Worm (Caenorhabditis elegans) whole organism, L3 larva: ENCODE measurements around the gene str-99.
A peak's percentile ranks its signal among the peaks of the same experiment; 100 is the strongest.

ENCODE experiments used
- R02D3.7 ChIP-seq: fragments of 150-350 bp; optimal IDR thresholded peaks from 2 replicates; lab custom pipeline; 2014; ENCODE audit warnings: missing biosample characterization, missing genetic modification characterization
- ZK546.5 ChIP-seq: sonication (generic microtip); optimal IDR thresholded peaks from 2 replicates; lab custom pipeline; 2017; ENCODE audit warnings: missing biosample characterization, missing genetic modification characterization
- aly-2 ChIP-seq: fragments of 150-350 bp; optimal IDR thresholded peaks from 2 replicates; lab custom pipeline; 2014; ENCODE audit warnings: missing biosample characterization, missing genetic modification characterization
- ceh-28 ChIP-seq: fragments of 150-350 bp; optimal IDR thresholded peaks from 2 replicates; lab custom pipeline; 2014; ENCODE audit warnings: missing biosample characterization, missing genetic modification reagents, missing genetic modification characterization
- ceh-82 ChIP-seq: fragments of 150-350 bp; optimal IDR thresholded peaks from 2 replicates; lab custom pipeline; 2014; ENCODE audit warnings: missing biosample characterization, missing genetic modification characterization
- ceh-9 ChIP-seq: sonication (generic microtip); optimal IDR thresholded peaks from 2 replicates; lab custom pipeline; 2018; ENCODE audit warnings: missing biosample characterization, missing genetic modification characterization
- egl-27 ChIP-seq: sonication (generic microtip); optimal IDR thresholded peaks from 4 replicates; lab custom pipeline; 2017; ENCODE audit warnings: missing biosample characterization, missing genetic modification reagents, missing genetic modification characterization
- egl-5 ChIP-seq: fragments of 150-350 bp; optimal IDR thresholded peaks from 2 replicates; lab custom pipeline; 2017; ENCODE audit warnings: missing biosample characterization, missing genetic modification reagents, missing genetic modification characterization, inconsistent platforms
- elt-1 ChIP-seq: fragments of 150-350 bp; optimal IDR thresholded peaks from 2 replicates; lab custom pipeline; 2014; ENCODE audit warnings: missing biosample characterization, missing genetic modification characterization
- elt-2 ChIP-seq: sonication (generic microtip); optimal IDR thresholded peaks from 2 replicates; lab custom pipeline; 2016; ENCODE audit warnings: missing genetic modification reagents, mild to moderate bottlenecking, missing genetic modification characterization, missing compliant biosample characterization
- fkh-10 ChIP-seq: sonication (generic microtip); optimal IDR thresholded peaks from 2 replicates; lab custom pipeline; 2017; ENCODE audit warnings: missing biosample characterization, missing genetic modification reagents, missing genetic modification characterization
- fos-1 ChIP-seq: fragments of 150-350 bp; optimal IDR thresholded peaks from 2 replicates; lab custom pipeline; 2014; ENCODE audit warnings: missing biosample characterization, missing genetic modification characterization
- hmg-11 ChIP-seq: sonication (generic microtip); optimal IDR thresholded peaks from 2 replicates; lab custom pipeline; 2016; ENCODE audit warnings: missing genetic modification characterization, missing compliant biosample characterization
- jun-1 ChIP-seq: fragments of 150-350 bp; optimal IDR thresholded peaks from 2 replicates; lab custom pipeline; 2014; ENCODE audit warnings: missing biosample characterization, missing genetic modification reagents, missing genetic modification characterization
- lin-15B ChIP-seq: fragments of 150-350 bp; optimal IDR thresholded peaks from 2 replicates; lab custom pipeline; 2014; ENCODE audit warnings: missing biosample characterization, missing genetic modification characterization
- lin-39 ChIP-seq: fragments of 150-350 bp; optimal IDR thresholded peaks from 2 replicates; lab custom pipeline; 2018; ENCODE audit warnings: missing biosample characterization, missing genetic modification reagents, missing genetic modification characterization
- lsy-12 ChIP-seq: sonication (generic microtip); optimal IDR thresholded peaks from 2 replicates; lab custom pipeline; 2016; ENCODE audit warnings: mild to moderate bottlenecking, missing genetic modification characterization, missing compliant biosample characterization
- mdl-1 ChIP-seq: fragments of 150-350 bp; optimal IDR thresholded peaks from 2 replicates; lab custom pipeline; 2014; ENCODE audit warnings: missing biosample characterization, missing genetic modification characterization
- mml-1 ChIP-seq: fragments of 150-350 bp; sonication (generic microtip); optimal IDR thresholded peaks from 3 replicates; lab custom pipeline; 2014; ENCODE audit warnings: missing biosample characterization, missing genetic modification characterization
- nfya-1 ChIP-seq: sonication (generic microtip); optimal IDR thresholded peaks from 2 replicates; lab custom pipeline; 2017; ENCODE audit warnings: missing genetic modification characterization, mild to moderate bottlenecking, missing compliant biosample characterization, antibody characterized with exemption, moderate library complexity; ENCODE audit not compliant: insufficient read depth
- nhr-11 ChIP-seq: fragments of 150-350 bp; optimal IDR thresholded peaks from 2 replicates; lab custom pipeline; 2014; ENCODE audit warnings: missing biosample characterization, missing genetic modification characterization
- nhr-23 ChIP-seq: fragments of 150-350 bp; optimal IDR thresholded peaks from 2 replicates; lab custom pipeline; 2014; ENCODE audit warnings: missing biosample characterization, missing genetic modification reagents, missing genetic modification characterization
- nhr-25 ChIP-seq: sonication (generic microtip); optimal IDR thresholded peaks from 2 replicates; lab custom pipeline; 2017; ENCODE audit warnings: missing biosample characterization, missing genetic modification characterization
- nhr-76 ChIP-seq: fragments of 150-350 bp; sonication (generic microtip); optimal IDR thresholded peaks from 5 replicates; lab custom pipeline; 2014; ENCODE audit warnings: missing biosample characterization, missing genetic modification characterization
- nhr-77 ChIP-seq: fragments of 150-350 bp; optimal IDR thresholded peaks from 2 replicates; lab custom pipeline; 2014; ENCODE audit warnings: missing biosample characterization, missing genetic modification characterization
- pha-4 ChIP-seq: fragments of 150-350 bp; optimal IDR thresholded peaks from 2 replicates; lab custom pipeline; 2014; ENCODE audit warnings: missing biosample characterization, missing genetic modification reagents, missing genetic modification characterization
- pqm-1 ChIP-seq: fragments of 150-350 bp; optimal IDR thresholded peaks from 2 replicates; lab custom pipeline; 2017; ENCODE audit warnings: missing biosample characterization, missing genetic modification characterization, inconsistent platforms
- sea-2 ChIP-seq: fragments of 150-350 bp; sonication (generic microtip); optimal IDR thresholded peaks from 4 replicates; lab custom pipeline; 2014; ENCODE audit warnings: missing biosample characterization, missing genetic modification reagents, missing genetic modification characterization
- skn-1 ChIP-seq: fragments of 150-350 bp; optimal IDR thresholded peaks from 2 replicates; lab custom pipeline; 2014; ENCODE audit warnings: missing biosample characterization, missing genetic modification characterization
- snpc-4 ChIP-seq: fragments of 150-350 bp; optimal IDR thresholded peaks from 2 replicates; lab custom pipeline; 2014; ENCODE audit warnings: missing biosample characterization, missing genetic modification characterization
- tbx-2 ChIP-seq: sonication (generic microtip); optimal IDR thresholded peaks from 2 replicates; lab custom pipeline; 2016; ENCODE audit warnings: mild to moderate bottlenecking, missing genetic modification characterization, missing compliant biosample characterization
- unc-39 ChIP-seq: sonication (generic microtip); optimal IDR thresholded peaks from 4 replicates; lab custom pipeline; 2017; ENCODE audit warnings: missing biosample characterization, missing genetic modification characterization
- unc-62 ChIP-seq: fragments of 150-350 bp; sonication (generic microtip); optimal IDR thresholded peaks from 4 replicates; lab custom pipeline; 2014; ENCODE audit warnings: missing biosample characterization, missing genetic modification reagents, missing genetic modification characterization
- ztf-11 ChIP-seq: fragments of 150-350 bp; optimal IDR thresholded peaks from 2 replicates; lab custom pipeline; 2014; ENCODE audit warnings: missing biosample characterization, missing genetic modification characterization

str-99 gene

ce11 chrV:16153375-16153774 lies 4.9 kb downstream of the str-99 start, which contains the start of gene str-254:
Gene str-254, minus strand, starts transcription at chrV:16153475.
- TF ChIP-seq unc-62 = no peak
- TF ChIP-seq jun-1 = no peak
- TF ChIP-seq sea-2 = no peak
- no peak for TF ChIP-seq egl-27
- no peak for TF ChIP-seq hmg-11 (tag; lab: Kevin White, UChicago)
- TF ChIP-seq nfya-1 = no peak
- no peak for TF ChIP-seq lin-39
- no peak for TF ChIP-seq pha-4 (tag; lab: Kevin White, UChicago)
- TF ChIP-seq snpc-4 (tag; lab: Kevin White, UChicago) = no peak
- TF ChIP-seq lin-15B (tag; lab: Kevin White, UChicago) = no peak
- no peak for TF ChIP-seq ceh-9 (tag; lab: Kevin White, UChicago)
- TF ChIP-seq, all 47 proteins: peak for 0

DNA sequence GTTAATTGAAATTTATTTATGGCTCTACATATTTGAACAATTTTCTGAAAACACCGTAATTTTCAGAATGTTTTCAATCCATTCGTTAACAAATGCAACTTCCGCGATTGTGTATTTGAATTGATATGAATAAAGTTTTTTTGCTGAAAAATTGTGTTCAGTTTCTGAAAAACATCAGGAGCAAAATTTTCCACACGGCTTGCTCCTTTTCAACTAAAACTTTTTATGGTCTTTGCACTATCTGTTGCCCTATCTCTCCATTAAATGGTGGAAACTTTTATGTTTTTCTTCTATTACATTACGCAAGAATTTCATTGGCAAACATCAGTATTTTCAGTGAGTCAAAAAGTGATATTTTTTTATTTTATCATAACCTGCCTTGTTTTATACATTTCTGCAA lies 9.5 kb downstream of the str-99 start, which contains the start of gene F10A3.4:
Gene F10A3.4, plus strand, starts transcription at position 301 of the 400 bp plus-strand sequence.
- TF ChIP-seq mml-1 (tag; lab: Kevin White, UChicago) = no peak
- TF ChIP-seq elt-2 (tag; lab: Kevin White, UChicago) = peak; percentile 15
- TF ChIP-seq fos-1 (tag; lab: Kevin White, UChicago) = no peak
- no peak for TF ChIP-seq lsy-12 (tag; lab: Kevin White, UChicago)
- no peak for TF ChIP-seq mdl-1 (tag; lab: Kevin White, UChicago)
- no peak for TF ChIP-seq egl-5 (tag; lab: Kevin White, UChicago)

DNA sequence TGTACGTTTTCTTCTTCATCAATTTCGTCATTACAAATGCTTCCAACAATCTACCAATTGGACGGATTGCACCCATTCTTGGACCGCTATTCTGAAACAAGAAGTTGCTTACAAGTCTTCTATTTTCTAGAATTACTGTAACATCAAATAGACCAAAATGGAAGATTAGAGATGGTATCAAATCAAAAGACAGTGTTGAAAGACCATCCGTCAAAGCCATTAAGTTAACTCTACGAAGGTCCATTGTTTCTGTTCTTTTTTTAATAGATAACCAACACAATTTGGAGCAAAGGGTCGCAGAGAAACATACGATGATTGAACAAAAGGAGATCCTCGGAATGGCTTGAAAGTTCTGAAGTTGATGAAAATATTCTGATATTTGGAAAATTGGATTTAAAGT lies 13.3 kb downstream of the str-99 start:
- TF ChIP-seq unc-39 (tag; lab: Kevin White, UChicago) (no peak), egl-5 (tag; lab: Kevin White, UChicago) (no peak), nhr-77 (tag; lab: Kevin White, UChicago) (no peak), elt-1 (no peak), sea-2 (no peak), pqm-1 (no peak), lin-39 (no peak), hmg-11 (tag; lab: Kevin White, UChicago) (no peak), pha-4 (tag; lab: Kevin White, UChicago) (no peak), aly-2 (tag; lab: Kevin White, UChicago) (no peak), nfya-1 (no peak), fkh-10 (GFP tag; lab: Kevin White, UChicago) (no peak), R02D3.7 (no peak), mdl-1 (tag; lab: Kevin White, UChicago) (no peak), ceh-28 (tag; lab: Kevin White, UChicago) (no peak), ztf-11 (tag; lab: Kevin White, UChicago) (no peak)

ce11 chrV:16143066-16143581 lies 15.2 kb downstream of the str-99 start, which contains the start of gene fbxa-88:
Gene fbxa-88, minus strand, starts transcription at chrV:16143116.
- TF ChIP-seq ztf-11 (tag; lab: Kevin White, UChicago) (no peak), elt-2 (tag; lab: Kevin White, UChicago) (peak; percentile 80), tbx-2 (tag; lab: Kevin White, UChicago) (no peak), skn-1 (tag; lab: Kevin White, UChicago) (peak; percentile 15), egl-27 (no peak), pqm-1 (peak; percentile 58), ZK546.5 (tag; lab: Kevin White, UChicago) (no peak)

DNA sequence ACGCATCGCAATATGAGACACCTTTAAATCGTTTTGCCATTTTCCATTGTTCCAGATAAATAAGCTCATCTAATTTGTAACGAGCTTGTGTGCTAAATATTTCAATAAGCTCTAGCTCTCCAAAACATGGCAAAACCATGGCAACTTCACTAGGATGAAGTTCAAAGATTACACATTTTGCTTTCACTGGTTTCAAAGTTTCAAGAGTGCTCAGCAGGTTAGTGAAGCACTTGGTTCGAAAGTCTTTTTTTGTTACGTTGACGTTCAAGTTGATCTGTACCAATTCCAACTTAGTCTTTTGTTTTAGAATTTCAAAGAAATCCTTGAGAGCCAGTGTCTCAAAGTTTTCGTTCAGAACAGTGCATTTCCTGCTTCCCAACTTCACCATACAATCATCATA lies 15.9 kb downstream of the str-99 start, which contains the start of gene fbxa-18:
Gene fbxa-18, plus strand, starts transcription at position 301 of the 400 bp plus-strand sequence.
- TF ChIP-seq nhr-11 (no peak), lin-15B (tag; lab: Kevin White, UChicago) (no peak), ceh-82 (no peak), lsy-12 (tag; lab: Kevin White, UChicago) (no peak), skn-1 (tag; lab: Kevin White, UChicago) (no peak), unc-39 (tag; lab: Kevin White, UChicago) (no peak), ceh-9 (tag; lab: Kevin White, UChicago) (no peak), nhr-23 (tag; lab: Kevin White, UChicago) (no peak), egl-27 (no peak), nhr-77 (tag; lab: Kevin White, UChicago) (no peak), nhr-25 (no peak), nhr-76 (tag; lab: Kevin White, UChicago) (no peak), aly-2 (tag; lab: Kevin White, UChicago) (no peak)
